Fruit fly (Drosophila melanogaster) whole organism, prepupa: ENCODE results near the gene mRpS35.

Experiments used
- CG6854 ChIP-seq: fragments of 200-800 bp; sonication (Bioruptor generic); optimal IDR thresholded peaks from 2 replicates; lab custom pipeline; 2017; ENCODE audit warnings: missing biosample characterization, mild to moderate bottlenecking, missing genetic modification characterization
- CG7368 ChIP-seq: fragments of 200-800 bp; sonication (Bioruptor generic); optimal IDR thresholded peaks from 3 replicates; lab custom pipeline; 2016; ENCODE audit warnings: missing biosample characterization, missing genetic modification characterization
- Sox102F ChIP-seq: fragments of 200-800 bp; sonication (Bioruptor generic); optimal IDR thresholded peaks from 2 replicates; lab custom pipeline; 2016; ENCODE audit warnings: missing biosample characterization, mild to moderate bottlenecking, missing genetic modification characterization
- achi ChIP-seq: fragments of 200-800 bp; sonication (Bioruptor generic); optimal IDR thresholded peaks from 3 replicates; lab custom pipeline; 2016; ENCODE audit warnings: missing biosample characterization, missing genetic modification characterization
- vri ChIP-seq: fragments of 200-800 bp; sonication (Bioruptor generic); optimal IDR thresholded peaks from 3 replicates; lab custom pipeline; 2016; ENCODE audit warnings: missing biosample characterization, mild to moderate bottlenecking, missing genetic modification characterization

- no peak for TF ChIP-seq vri
- TF ChIP-seq CG6854 (GFP tag; lab: Kevin White, UChicago) = no peak
- TF ChIP-seq CG7368 = no peak
- TF ChIP-seq Sox102F (GFP tag; lab: Kevin White, UChicago) = no peak
- no peak for TF ChIP-seq achi (GFP tag; lab: Kevin White, UChicago)
These were observed 36.9 kb upstream of the mRpS35 start for dm6 chr3L:2743755-2744154.
